Worm (Caenorhabditis elegans): ENCODE measurements around the gene R11H6.2.

Gene R11H6.2

ce11 chrV:14642016-14642415 lies 44.2 kb downstream of the R11H6.2 start:
- TF ChIP-seq ham-2 (GFP tag; optimal IDR thresholded peaks at IDR 0.05) (no peak), nhr-12 (tag; optimal IDR thresholded peaks at IDR 0.05) (no peak), sem-2 (GFP tag; optimal IDR thresholded peaks at IDR 0.05) (no peak), zip-8 (tag; optimal IDR thresholded peaks at IDR 0.05) (no peak), nhr-2 (tag; optimal IDR thresholded peaks at IDR 0.05) (no peak), ceh-39 (tag; optimal IDR thresholded peaks at IDR 0.05) (no peak), lin-32 (GFP tag; optimal IDR thresholded peaks at IDR 0.05) (no peak), elt-3 (tag; optimal IDR thresholded peaks at IDR 0.05) (no peak), mep-1 (tag; optimal IDR thresholded peaks at IDR 0.05) (no peak), tbx-8 (GFP tag; optimal IDR thresholded peaks at IDR 0.05) (no peak), mls-2 (tag; optimal IDR thresholded peaks at IDR 0.05) (no peak), drap-1 (GFP tag; optimal IDR thresholded peaks at IDR 0.05) (no peak), nhr-237 (tag; optimal IDR thresholded peaks at IDR 0.05) (no peak)

DNA sequence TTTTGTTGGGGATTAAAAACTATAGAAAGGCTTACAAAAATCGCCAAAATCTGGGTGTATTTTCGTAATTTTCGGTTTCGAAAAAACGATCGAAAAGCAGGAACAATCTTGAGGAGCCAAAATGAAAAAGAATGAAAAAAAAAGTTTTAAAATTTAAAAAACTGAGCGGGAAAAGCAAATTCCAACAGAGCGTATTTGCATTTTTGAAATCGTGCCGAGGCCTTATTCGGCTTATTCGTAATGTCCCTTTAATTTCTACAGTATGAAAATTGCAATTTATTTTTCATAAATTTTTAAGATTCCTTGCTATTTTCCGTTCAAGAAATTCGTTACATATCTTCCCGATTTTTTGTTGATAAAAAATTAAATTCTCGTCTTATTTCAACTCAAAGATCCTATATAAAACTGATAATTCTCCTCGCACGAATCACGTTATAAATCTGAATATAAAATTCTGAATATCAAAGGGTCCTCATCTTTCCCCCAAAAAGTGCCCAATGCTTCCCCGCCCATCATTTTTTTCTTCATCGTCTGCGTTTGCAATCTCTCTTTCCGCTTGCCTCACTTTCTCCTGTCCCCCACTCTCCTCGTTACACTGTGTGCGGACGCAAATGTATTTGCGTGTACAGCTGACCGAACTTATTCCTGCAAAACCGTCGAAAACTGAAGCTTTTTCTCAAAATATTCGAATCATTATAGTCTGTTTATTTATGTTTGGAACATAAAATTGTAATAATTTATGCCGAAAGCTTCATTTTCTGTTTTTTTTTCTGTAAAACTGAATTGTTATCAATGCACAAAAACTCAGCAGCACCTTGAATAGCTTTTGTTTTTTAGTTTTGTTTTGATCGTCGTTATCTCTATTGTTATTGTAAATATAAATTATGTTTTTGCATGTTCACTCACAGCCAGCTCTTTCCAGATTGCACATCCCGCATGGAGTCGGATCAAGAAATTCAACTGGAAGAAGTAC lies 48.3 kb downstream of the R11H6.2 start, which contains the start of the genes rfc-1 and pmp-3:
rfc-1 (minus strand) TSS at position 163 of the 973 bp plus-strand sequence.
pmp-3 (plus strand) TSS at position 923 of the 973 bp plus-strand sequence.
- TF ChIP-seq unc-62 (GFP tag; optimal IDR thresholded peaks at IDR 0.05) (peak; percentile 41), blmp-1 (tag; optimal IDR thresholded peaks at IDR 0.05) (peak; percentile 52), pha-4 (tag; optimal IDR thresholded peaks at IDR 0.05) (no peak), hlh-1 (tag; optimal IDR thresholded peaks at IDR 0.05) (peak; percentile 0)

DNA sequence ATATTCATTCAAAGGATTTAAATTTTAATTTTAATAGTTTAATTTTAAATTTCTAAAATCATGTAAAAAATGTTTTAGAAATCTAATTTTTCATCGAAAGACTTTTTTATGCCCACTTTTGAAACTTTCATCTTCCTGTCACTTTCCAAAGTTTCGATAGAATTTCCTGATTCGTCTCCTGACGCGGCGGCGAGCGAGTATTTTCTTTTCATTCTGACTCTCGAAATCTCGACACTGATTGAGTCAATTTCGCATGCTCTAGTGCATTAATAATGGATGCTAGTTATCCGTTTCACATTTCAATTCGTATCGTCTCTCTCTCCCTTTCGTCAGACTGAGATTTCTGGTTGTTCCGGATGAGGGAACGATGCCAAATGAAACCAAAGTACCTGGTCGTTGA lies 51.0 kb downstream of the R11H6.2 start:
- TF ChIP-seq tbx-8 (GFP tag; optimal IDR thresholded peaks at IDR 0.05) = no peak
- peak; percentile 53 for TF ChIP-seq ces-1 (GFP tag; optimal IDR thresholded peaks at IDR 0.05)
